Worm (Caenorhabditis elegans) whole organism, L3 larva: Measurements from ENCODE around the gene pst-2.

Source experiments
- R02D3.7 ChIP-seq: fragments of 150-350 bp; optimal IDR thresholded peaks from 2 replicates; lab custom pipeline; 2014; ENCODE audit warnings: missing biosample characterization, missing genetic modification characterization
- ZK546.5 ChIP-seq: sonication (generic microtip); optimal IDR thresholded peaks from 2 replicates; lab custom pipeline; 2017; ENCODE audit warnings: missing biosample characterization, missing genetic modification characterization
- aly-2 ChIP-seq: fragments of 150-350 bp; optimal IDR thresholded peaks from 2 replicates; lab custom pipeline; 2014; ENCODE audit warnings: missing biosample characterization, missing genetic modification characterization
- ama-1 ChIP-seq: fragments of 150-350 bp; optimal IDR thresholded peaks from 2 replicates; lab custom pipeline; 2018
- ceh-16 ChIP-seq: sonication (generic microtip); optimal IDR thresholded peaks from 2 replicates; lab custom pipeline; 2017; ENCODE audit warnings: missing biosample characterization, missing genetic modification characterization
- ceh-28 ChIP-seq: fragments of 150-350 bp; optimal IDR thresholded peaks from 2 replicates; lab custom pipeline; 2014; ENCODE audit warnings: missing biosample characterization, missing genetic modification reagents, missing genetic modification characterization
- ceh-82 ChIP-seq: fragments of 150-350 bp; optimal IDR thresholded peaks from 2 replicates; lab custom pipeline; 2014; ENCODE audit warnings: missing biosample characterization, missing genetic modification characterization
- ceh-9 ChIP-seq: sonication (generic microtip); optimal IDR thresholded peaks from 2 replicates; lab custom pipeline; 2018; ENCODE audit warnings: missing biosample characterization, missing genetic modification characterization
- daf-12 ChIP-seq: fragments of 150-350 bp; optimal IDR thresholded peaks from 2 replicates; lab custom pipeline; 2014; ENCODE audit warnings: missing biosample characterization, missing genetic modification reagents, missing genetic modification characterization
- egl-27 ChIP-seq: sonication (generic microtip); optimal IDR thresholded peaks from 4 replicates; lab custom pipeline; 2017; ENCODE audit warnings: missing biosample characterization, missing genetic modification reagents, missing genetic modification characterization
- egl-5 ChIP-seq: fragments of 150-350 bp; optimal IDR thresholded peaks from 2 replicates; lab custom pipeline; 2017; ENCODE audit warnings: missing biosample characterization, missing genetic modification reagents, missing genetic modification characterization, inconsistent platforms
- elt-1 ChIP-seq: fragments of 150-350 bp; optimal IDR thresholded peaks from 2 replicates; lab custom pipeline; 2014; ENCODE audit warnings: missing biosample characterization, missing genetic modification characterization
- elt-2 ChIP-seq: sonication (generic microtip); optimal IDR thresholded peaks from 2 replicates; lab custom pipeline; 2016; ENCODE audit warnings: missing genetic modification reagents, mild to moderate bottlenecking, missing genetic modification characterization, missing compliant biosample characterization
- elt-3 ChIP-seq, 3 experiments: fragments of 150-350 bp in 1 of 3; sonication (generic microtip) in 2 of 3; optimal IDR thresholded peaks; 2 replicates in 2 of 3; 4 replicates in 1 of 3; lab custom pipeline; 2014 to 2017; ENCODE audit warnings: missing biosample characterization in 3 of 3, missing genetic modification characterization in 3 of 3
- eor-1 ChIP-seq, 2 experiments: fragments of 150-350 bp; optimal IDR thresholded peaks; 2 replicates each; lab custom pipeline; 2014 to 2018; ENCODE audit warnings: missing biosample characterization in 2 of 2, missing genetic modification characterization in 2 of 2
- fkh-10 ChIP-seq: sonication (generic microtip); optimal IDR thresholded peaks from 2 replicates; lab custom pipeline; 2017; ENCODE audit warnings: missing biosample characterization, missing genetic modification reagents, missing genetic modification characterization
- fkh-2 ChIP-seq: fragments of 150-350 bp; optimal IDR thresholded peaks from 2 replicates; lab custom pipeline; 2014; ENCODE audit warnings: missing biosample characterization, missing genetic modification reagents, missing genetic modification characterization
- fos-1 ChIP-seq: fragments of 150-350 bp; optimal IDR thresholded peaks from 2 replicates; lab custom pipeline; 2014; ENCODE audit warnings: missing biosample characterization, missing genetic modification characterization
- hmg-11 ChIP-seq: sonication (generic microtip); optimal IDR thresholded peaks from 2 replicates; lab custom pipeline; 2016; ENCODE audit warnings: missing genetic modification characterization, missing compliant biosample characterization
- jun-1 ChIP-seq: fragments of 150-350 bp; optimal IDR thresholded peaks from 2 replicates; lab custom pipeline; 2014; ENCODE audit warnings: missing biosample characterization, missing genetic modification reagents, missing genetic modification characterization
- lin-15B ChIP-seq: fragments of 150-350 bp; optimal IDR thresholded peaks from 2 replicates; lab custom pipeline; 2014; ENCODE audit warnings: missing biosample characterization, missing genetic modification characterization
- lin-39 ChIP-seq: fragments of 150-350 bp; optimal IDR thresholded peaks from 2 replicates; lab custom pipeline; 2018; ENCODE audit warnings: missing biosample characterization, missing genetic modification reagents, missing genetic modification characterization
- lsy-12 ChIP-seq: sonication (generic microtip); optimal IDR thresholded peaks from 2 replicates; lab custom pipeline; 2016; ENCODE audit warnings: mild to moderate bottlenecking, missing genetic modification characterization, missing compliant biosample characterization
- mdl-1 ChIP-seq: fragments of 150-350 bp; optimal IDR thresholded peaks from 2 replicates; lab custom pipeline; 2014; ENCODE audit warnings: missing biosample characterization, missing genetic modification characterization
- mml-1 ChIP-seq: fragments of 150-350 bp; sonication (generic microtip); optimal IDR thresholded peaks from 3 replicates; lab custom pipeline; 2014; ENCODE audit warnings: missing biosample characterization, missing genetic modification characterization
- nfya-1 ChIP-seq: sonication (generic microtip); optimal IDR thresholded peaks from 2 replicates; lab custom pipeline; 2017; ENCODE audit warnings: missing genetic modification characterization, mild to moderate bottlenecking, missing compliant biosample characterization, antibody characterized with exemption, moderate library complexity; ENCODE audit not compliant: insufficient read depth
- nhr-11 ChIP-seq: fragments of 150-350 bp; optimal IDR thresholded peaks from 2 replicates; lab custom pipeline; 2014; ENCODE audit warnings: missing biosample characterization, missing genetic modification characterization
- nhr-12 ChIP-seq: fragments of 150-350 bp; optimal IDR thresholded peaks from 2 replicates; lab custom pipeline; 2014; ENCODE audit warnings: missing biosample characterization, missing genetic modification characterization
- nhr-23 ChIP-seq: fragments of 150-350 bp; optimal IDR thresholded peaks from 2 replicates; lab custom pipeline; 2014; ENCODE audit warnings: missing biosample characterization, missing genetic modification reagents, missing genetic modification characterization
- nhr-237 ChIP-seq: fragments of 150-350 bp; optimal IDR thresholded peaks from 2 replicates; lab custom pipeline; 2014; ENCODE audit warnings: missing biosample characterization, missing genetic modification characterization
- nhr-25 ChIP-seq: sonication (generic microtip); optimal IDR thresholded peaks from 2 replicates; lab custom pipeline; 2017; ENCODE audit warnings: missing biosample characterization, missing genetic modification characterization
- nhr-28 ChIP-seq: fragments of 150-350 bp; optimal IDR thresholded peaks from 2 replicates; lab custom pipeline; 2014; ENCODE audit warnings: missing biosample characterization, missing genetic modification characterization
- nhr-43 ChIP-seq: sonication (generic microtip); optimal IDR thresholded peaks from 2 replicates; lab custom pipeline; 2016; ENCODE audit warnings: mild to moderate bottlenecking, missing genetic modification characterization, missing compliant biosample characterization; ENCODE audit not compliant: poor library complexity, severe bottlenecking
- nhr-67 ChIP-seq: fragments of 150-350 bp; optimal IDR thresholded peaks from 2 replicates; lab custom pipeline; 2014; ENCODE audit warnings: missing biosample characterization, missing genetic modification characterization
- nhr-76 ChIP-seq: fragments of 150-350 bp; sonication (generic microtip); optimal IDR thresholded peaks from 5 replicates; lab custom pipeline; 2014; ENCODE audit warnings: missing biosample characterization, missing genetic modification characterization
- nhr-77 ChIP-seq: fragments of 150-350 bp; optimal IDR thresholded peaks from 2 replicates; lab custom pipeline; 2014; ENCODE audit warnings: missing biosample characterization, missing genetic modification characterization
- pha-4 ChIP-seq: fragments of 150-350 bp; optimal IDR thresholded peaks from 2 replicates; lab custom pipeline; 2014; ENCODE audit warnings: missing biosample characterization, missing genetic modification reagents, missing genetic modification characterization
- pqm-1 ChIP-seq: fragments of 150-350 bp; optimal IDR thresholded peaks from 2 replicates; lab custom pipeline; 2017; ENCODE audit warnings: missing biosample characterization, missing genetic modification characterization, inconsistent platforms
- sea-2 ChIP-seq: fragments of 150-350 bp; sonication (generic microtip); optimal IDR thresholded peaks from 4 replicates; lab custom pipeline; 2014; ENCODE audit warnings: missing biosample characterization, missing genetic modification reagents, missing genetic modification characterization
- skn-1 ChIP-seq: fragments of 150-350 bp; optimal IDR thresholded peaks from 2 replicates; lab custom pipeline; 2014; ENCODE audit warnings: missing biosample characterization, missing genetic modification characterization
- snpc-4 ChIP-seq: fragments of 150-350 bp; optimal IDR thresholded peaks from 2 replicates; lab custom pipeline; 2014; ENCODE audit warnings: missing biosample characterization, missing genetic modification characterization
- tbx-2 ChIP-seq: sonication (generic microtip); optimal IDR thresholded peaks from 2 replicates; lab custom pipeline; 2016; ENCODE audit warnings: mild to moderate bottlenecking, missing genetic modification characterization, missing compliant biosample characterization
- unc-39 ChIP-seq: sonication (generic microtip); optimal IDR thresholded peaks from 4 replicates; lab custom pipeline; 2017; ENCODE audit warnings: missing biosample characterization, missing genetic modification characterization
- unc-62 ChIP-seq: fragments of 150-350 bp; sonication (generic microtip); optimal IDR thresholded peaks from 4 replicates; lab custom pipeline; 2014; ENCODE audit warnings: missing biosample characterization, missing genetic modification reagents, missing genetic modification characterization
- zag-1 ChIP-seq: fragments of 150-350 bp; optimal IDR thresholded peaks from 2 replicates; lab custom pipeline; 2014; ENCODE audit warnings: missing biosample characterization, missing genetic modification characterization
- ztf-11 ChIP-seq: fragments of 150-350 bp; optimal IDR thresholded peaks from 2 replicates; lab custom pipeline; 2014; ENCODE audit warnings: missing biosample characterization, missing genetic modification characterization
- ztf-4 ChIP-seq: fragments of 150-350 bp; optimal IDR thresholded peaks from 2 replicates; lab custom pipeline; 2014; ENCODE audit warnings: missing biosample characterization, missing genetic modification characterization

Gene pst-2

DNA sequence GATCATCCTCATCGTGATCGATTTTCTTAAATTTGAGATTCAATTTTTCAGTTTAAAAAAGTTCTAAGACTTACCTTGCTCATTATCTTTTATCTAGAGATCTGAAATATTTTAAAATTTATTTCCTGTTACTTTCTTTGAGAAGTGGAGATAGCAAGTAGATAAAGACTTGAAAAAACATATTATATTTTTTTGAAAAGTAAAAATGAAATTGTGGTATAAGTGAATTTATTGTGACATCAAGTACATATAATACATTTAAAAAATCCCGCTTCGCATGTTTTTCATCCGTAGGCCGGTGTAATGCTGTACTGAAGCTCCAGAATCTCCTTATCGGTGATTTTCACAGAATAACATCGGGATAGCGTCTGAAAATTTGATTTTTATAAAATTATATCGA lies 17.0 kb downstream of the pst-2 start, which contains the start of gene B0336.7:
B0336.7 (minus strand) TSS at position 101 of the 400 bp plus-strand sequence.
- TF ChIP-seq nhr-43 (tag; lab: Kevin White, UChicago) (no peak), snpc-4 (no peak), skn-1 (tag; lab: Kevin White, UChicago) (no peak), fos-1 (tag; lab: Kevin White, UChicago) (no peak), ama-1 (lab: Kevin White, UChicago) (no peak), ceh-16 (tag; lab: Kevin White, UChicago) (no peak)
- TF ChIP-seq, all 47 proteins: peak for 0

DNA sequence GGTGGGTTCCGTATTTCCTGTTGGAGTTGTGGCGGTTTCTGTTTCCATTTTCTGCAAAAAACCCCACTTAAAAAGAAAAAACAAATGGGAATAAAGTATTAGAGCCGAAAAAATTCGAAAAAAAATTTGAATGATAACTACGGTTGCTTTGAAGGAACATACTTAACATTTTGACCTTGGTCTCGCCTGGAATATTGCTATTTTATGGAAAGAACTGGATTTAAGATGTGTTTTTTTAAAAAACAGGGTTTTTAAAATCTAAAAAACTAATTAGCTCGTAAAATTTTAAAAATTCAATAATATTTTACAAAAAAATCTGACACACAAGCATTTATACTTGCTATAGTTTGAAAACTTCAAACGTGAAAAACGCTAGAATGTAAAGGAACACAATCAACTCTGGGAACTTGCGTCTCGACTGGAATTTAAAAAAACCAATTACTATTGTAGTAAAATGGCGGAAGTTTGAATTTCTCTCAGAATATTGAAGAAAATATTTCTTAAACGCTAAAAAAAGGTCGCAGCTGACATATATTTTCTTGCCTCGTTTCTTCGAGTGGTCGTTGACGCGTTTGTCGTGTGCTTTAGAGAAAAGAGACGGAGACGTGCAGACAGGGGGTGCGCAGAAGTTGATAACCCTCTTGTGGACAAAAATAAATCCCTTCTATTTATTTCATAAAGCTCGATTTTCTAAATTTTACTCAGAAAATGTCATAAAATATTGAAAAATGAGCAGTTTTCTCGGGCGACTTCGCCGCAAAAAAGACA lies 17.9 kb downstream of the pst-2 start, which contains the start of the genes lgg-3 and rgs-5:
lgg-3 (minus strand) TSS at position 51 of the 768 bp plus-strand sequence.
rgs-5 (plus strand) TSS at position 593 of the 768 bp plus-strand sequence.
- TF ChIP-seq eor-1 (tag; optimal IDR thresholded peaks at IDR 0.05; lab: Kevin White, UChicago) (no peak), nhr-76 (no peak), aly-2 (tag; lab: Kevin White, UChicago) (no peak), pha-4 (tag; lab: Kevin White, UChicago) (peak; percentile 60), ceh-82 (no peak), nhr-43 (tag; lab: Kevin White, UChicago) (no peak), nhr-28 (tag; lab: Kevin White, UChicago) (no peak), jun-1 (tag; lab: Kevin White, UChicago) (no peak), zag-1 (no peak), elt-1 (tag; lab: Kevin White, UChicago) (no peak), elt-3 (tag; optimal IDR thresholded peaks at IDR 0.05; lab: Kevin White, UChicago) (no peak), skn-1 (tag; lab: Kevin White, UChicago) (no peak), snpc-4 (peak; percentile 79), nhr-12 (tag; lab: Kevin White, UChicago) (no peak), ztf-4 (tag; lab: Kevin White, UChicago) (no peak), fos-1 (tag; lab: Kevin White, UChicago) (no peak), nhr-67 (tag; lab: Kevin White, UChicago) (no peak), mml-1 (tag; lab: Kevin White, UChicago) (no peak), egl-5 (tag; lab: Kevin White, UChicago) (peak; percentile 21), nhr-11 (no peak), tbx-2 (no peak), ztf-11 (tag; lab: Kevin White, UChicago) (no peak), fkh-2 (no peak), elt-2 (tag; lab: Kevin White, UChicago) (peak; percentile 5), fkh-10 (no peak), unc-62 (GFP tag; lab: Kevin White, UChicago) (no peak), mdl-1 (tag; lab: Kevin White, UChicago) (no peak), lin-39 (tag; lab: Kevin White, UChicago) (peak; percentile 30), ceh-16 (tag; lab: Kevin White, UChicago) (no peak), nhr-25 (no peak), R02D3.7 (tag; lab: Kevin White, UChicago) (no peak), sea-2 (GFP tag; lab: Kevin White, UChicago) (no peak), lin-15B (tag; lab: Kevin White, UChicago) (peak; percentile 46), lsy-12 (tag; lab: Kevin White, UChicago) (no peak), pqm-1 (tag; lab: Kevin White, UChicago) (no peak), hmg-11 (tag; lab: Kevin White, UChicago) (peak; percentile 27), ama-1 (lab: Kevin White, UChicago) (no peak), egl-27 (tag; lab: Kevin White, UChicago) (no peak), nhr-77 (no peak), ceh-9 (tag; lab: Kevin White, UChicago) (no peak), nhr-237 (tag; lab: Kevin White, UChicago) (no peak), nfya-1 (tag; lab: Kevin White, UChicago) (peak; percentile 53), unc-39 (no peak), ceh-28 (no peak), nhr-23 (peak; percentile 12), ZK546.5 (tag; lab: Kevin White, UChicago) (no peak), daf-12 (tag; lab: Kevin White, UChicago) (no peak)
